Worm (Caenorhabditis elegans): ENCODE data around the gene unc-47.
A peak's percentile ranks its signal among the peaks of the same experiment; 100 is the strongest.

unc-47 gene

ce11 chrIII:10136778-10137177 lies 49.3 kb downstream of the unc-47 start, which contains the start of gene ZK1128.7 (continued):
- no peak for TF ChIP-seq rec-8 (tag; optimal IDR thresholded peaks at IDR 0.05)
- TF ChIP-seq lag-1 (GFP tag; IDR thresholded peaks at IDR 0.05): no peak
- TF ChIP-seq nfyb-1 (GFP tag; IDR thresholded peaks at IDR 0.05): 0 out of 2 replicates have a peak, but pooled peaks have one; percentile 11
- TF ChIP-seq ceh-40 (GFP tag; IDR thresholded peaks at IDR 0.05): no peak
- TF ChIP-seq madf-3 (GFP tag; IDR thresholded peaks at IDR 0.05): no peak

DNA sequence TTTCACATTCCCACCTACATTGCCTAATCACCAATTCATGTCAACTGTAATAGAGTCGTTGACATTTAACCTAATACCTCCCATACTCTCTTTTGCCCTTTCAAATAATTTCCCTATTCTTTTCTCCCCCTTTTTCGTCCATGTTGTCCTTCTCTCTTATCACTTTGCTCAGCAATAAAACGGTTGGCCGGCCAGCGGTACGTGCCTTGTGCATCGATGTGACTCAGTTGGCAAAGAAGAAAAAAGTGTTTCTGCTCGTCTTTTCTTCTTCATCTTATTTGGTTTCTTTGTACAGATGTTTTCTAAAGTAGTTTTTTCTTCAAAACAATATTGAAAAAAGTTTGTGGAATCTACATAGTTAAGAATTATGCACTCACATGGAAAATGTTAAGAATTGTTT lies 51.5 kb downstream of the unc-47 start:
- TF ChIP-seq dox-1 (GFP tag; IDR thresholded peaks at IDR 0.05) (no peak), Y67H2A.10 (GFP tag; conservative IDR thresholded peaks at IDR 0.05) (no peak), athp-1 (tag; optimal IDR thresholded peaks at IDR 0.05) (no peak), nhr-80 (tag; optimal IDR thresholded peaks at IDR 0.05) (peak; percentile 59), bed-2 (GFP tag; IDR thresholded peaks at IDR 0.05) (no peak), egl-44 (GFP tag; IDR thresholded peaks at IDR 0.05) (no peak), nhr-90 (tag; optimal IDR thresholded peaks at IDR 0.05) (no peak)
